Fruit fly (Drosophila melanogaster): ENCODE results near the gene CG18789.
A peak's percentile ranks its signal among the peaks of the same experiment; 100 is the strongest.

Gene CG18789

DNA sequence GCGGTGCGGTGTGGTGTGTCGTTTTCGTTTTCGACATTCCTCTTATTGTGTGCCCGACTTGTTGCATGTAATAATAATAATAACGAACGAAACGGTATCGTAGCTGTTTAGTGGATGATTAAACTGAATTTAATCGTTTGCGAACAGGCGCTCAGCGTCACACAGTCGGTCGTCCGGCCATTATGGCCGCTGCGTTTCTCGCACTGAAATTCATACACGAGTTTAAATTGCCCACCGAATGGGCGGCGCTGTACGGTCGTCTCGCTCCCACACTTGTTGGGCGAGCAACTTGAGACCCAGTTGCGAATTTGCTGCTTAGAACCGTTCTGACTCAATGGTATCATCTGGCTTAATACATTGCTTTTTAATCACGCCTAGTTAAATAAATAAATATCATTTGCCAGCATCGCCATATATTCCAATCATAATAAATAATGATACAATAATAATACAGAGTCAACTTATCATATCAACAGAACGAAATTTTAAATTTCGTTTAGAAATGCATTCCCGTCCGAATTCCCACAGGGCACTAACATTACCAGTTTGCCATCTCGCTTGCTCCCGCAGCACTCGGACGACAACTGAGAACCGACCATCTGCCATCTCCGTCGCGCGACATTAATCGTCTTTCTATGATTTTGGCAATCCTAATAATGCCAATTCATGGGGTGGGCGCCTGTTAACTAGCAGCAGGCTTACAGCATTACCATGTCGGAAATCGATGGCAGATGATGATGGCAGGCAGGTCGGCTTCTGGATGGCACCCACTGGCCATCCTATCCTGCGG, 15.8 kb upstream of the CG18789 start (continued):
- peak; percentile 87 for TF ChIP-seq CG11902 (GFP tag; optimal IDR thresholded peaks at IDR 0.05)
- peak; percentile 84 for TF ChIP-seq cyc (GFP tag; optimal IDR thresholded peaks at IDR 0.05)
- peak; percentile 95 for TF ChIP-seq CG6276 (GFP tag; optimal IDR thresholded peaks at IDR 0.05)
- peak; percentile 91 for TF ChIP-seq CG10631 (GFP tag; optimal IDR thresholded peaks at IDR 0.05)
- peak; percentile 80 for TF ChIP-seq Hr39 (GFP tag; optimal IDR thresholded peaks at IDR 0.05)
- TF ChIP-seq CG11762 (GFP tag; optimal IDR thresholded peaks at IDR 0.05; ENCODE audit: insufficient read depth): peak; percentile 87
- TF ChIP-seq pdm3 (GFP tag; optimal IDR thresholded peaks at IDR 0.05): peak; percentile 89
- TF ChIP-seq CG8632 (GFP tag; optimal IDR thresholded peaks at IDR 0.05): peak; percentile 92
- TF ChIP-seq Ets96B (tag; optimal IDR thresholded peaks at IDR 0.05): peak; percentile 93
- TF ChIP-seq fkh (GFP tag; optimal IDR thresholded peaks at IDR 0.05): peak; percentile 6
- TF ChIP-seq CG10669 (GFP tag; optimal IDR thresholded peaks at IDR 0.05): peak; percentile 93
- peak; percentile 82 for TF ChIP-seq CG1621 (tag; optimal IDR thresholded peaks at IDR 0.05)
- no peak for TF ChIP-seq Eip93F (GFP tag; optimal IDR thresholded peaks at IDR 0.05)
- TF ChIP-seq Eip75B (GFP tag; optimal IDR thresholded peaks at IDR 0.05): peak; percentile 84
- TF ChIP-seq CG31627 (GFP tag; optimal IDR thresholded peaks at IDR 0.05): peak; percentile 88
- peak; percentile 88 for TF ChIP-seq CG8319 (GFP tag; optimal IDR thresholded peaks at IDR 0.05)
- TF ChIP-seq Blimp-1 (GFP tag; optimal IDR thresholded peaks at IDR 0.05): peak; percentile 79
- TF ChIP-seq CG16779 (tag; optimal IDR thresholded peaks at IDR 0.05): peak; percentile 93
- TF ChIP-seq Eip78C (GFP tag): peak; percentile 97

DNA sequence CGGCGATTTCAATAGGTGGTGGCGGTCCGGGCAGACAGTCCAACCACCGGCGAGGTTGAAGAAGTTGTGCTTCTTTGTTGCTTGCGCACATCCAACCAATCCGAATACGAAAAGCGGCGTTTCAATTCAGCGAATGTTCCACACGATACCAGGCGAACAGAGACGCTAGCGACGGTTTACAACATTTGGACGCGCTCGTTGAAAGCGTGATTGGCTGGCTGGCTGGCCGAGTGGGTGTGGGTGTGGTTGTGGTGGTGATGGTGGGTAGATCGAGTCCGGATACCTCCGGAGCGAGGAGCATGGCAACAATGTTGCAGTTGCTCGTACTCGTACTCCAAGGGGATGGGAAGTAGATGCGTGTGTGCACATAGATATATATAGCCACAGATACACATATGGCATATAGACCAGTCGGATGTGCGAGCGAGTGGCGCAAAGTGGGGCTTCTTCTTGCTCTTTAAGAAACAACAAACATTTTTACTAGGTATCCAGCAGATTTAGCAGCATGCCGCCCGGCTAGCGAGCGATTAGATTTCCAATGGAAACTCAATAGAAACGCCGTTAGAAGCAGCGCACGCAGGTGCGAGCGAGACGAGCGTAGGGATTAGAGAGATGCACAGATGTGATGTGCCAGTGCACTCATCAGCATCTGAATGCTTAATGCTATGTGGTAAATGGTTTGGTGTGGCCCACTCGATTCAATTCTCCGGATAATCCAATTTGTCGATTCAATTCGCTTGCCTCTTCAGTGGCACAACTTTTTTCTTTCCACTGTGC, 15.1 kb upstream of the CG18789 start:
- TF ChIP-seq Sox14 (GFP tag; optimal IDR thresholded peaks at IDR 0.05) (peak; percentile 56), CG6854 (GFP tag; optimal IDR thresholded peaks at IDR 0.05) (peak; percentile 67), CG32006 (GFP tag; optimal IDR thresholded peaks at IDR 0.05) (no peak), achi (GFP tag; optimal IDR thresholded peaks at IDR 0.05) (no peak), Eip78C (GFP tag) (peak; percentile 68), CG1621 (tag; optimal IDR thresholded peaks at IDR 0.05) (peak; percentile 88), Ets96B (tag; optimal IDR thresholded peaks at IDR 0.05) (no peak), acj6 (GFP tag; optimal IDR thresholded peaks at IDR 0.05) (no peak), CG11902 (GFP tag; optimal IDR thresholded peaks at IDR 0.05) (no peak), Hr38 (GFP tag; optimal IDR thresholded peaks at IDR 0.05) (no peak), Eip75B (GFP tag; optimal IDR thresholded peaks at IDR 0.05) (peak; percentile 9), fd59A (GFP tag; optimal IDR thresholded peaks at IDR 0.05) (no peak), dsx (GFP tag; optimal IDR thresholded peaks at IDR 0.05; ENCODE audit: poor library complexity, severe bottlenecking) (peak; percentile 100), fkh (GFP tag; optimal IDR thresholded peaks at IDR 0.05) (peak; percentile 58), CG3032 (tag; optimal IDR thresholded peaks at IDR 0.05) (no peak), Lpt (GFP tag; optimal IDR thresholded peaks at IDR 0.05) (peak; percentile 69), net (GFP tag; optimal IDR thresholded peaks at IDR 0.05) (no peak), CG6276 (GFP tag; optimal IDR thresholded peaks at IDR 0.05) (peak; percentile 17), svp (GFP tag) (peak; percentile 91), CG11762 (GFP tag; optimal IDR thresholded peaks at IDR 0.05; ENCODE audit: insufficient read depth) (no peak), cyc (GFP tag; optimal IDR thresholded peaks at IDR 0.05) (no peak), CG9139 (GFP tag; optimal IDR thresholded peaks at IDR 0.05) (peak; percentile 31), CG16779 (tag; optimal IDR thresholded peaks at IDR 0.05) (peak; percentile 16), eg (GFP tag; IDR thresholded peaks at IDR 0.05) (no peak), CG3919 (GFP tag; optimal IDR thresholded peaks at IDR 0.05) (peak; percentile 33), ss (GFP tag; optimal IDR thresholded peaks at IDR 0.05) (peak; percentile 21 to 56)

DNA sequence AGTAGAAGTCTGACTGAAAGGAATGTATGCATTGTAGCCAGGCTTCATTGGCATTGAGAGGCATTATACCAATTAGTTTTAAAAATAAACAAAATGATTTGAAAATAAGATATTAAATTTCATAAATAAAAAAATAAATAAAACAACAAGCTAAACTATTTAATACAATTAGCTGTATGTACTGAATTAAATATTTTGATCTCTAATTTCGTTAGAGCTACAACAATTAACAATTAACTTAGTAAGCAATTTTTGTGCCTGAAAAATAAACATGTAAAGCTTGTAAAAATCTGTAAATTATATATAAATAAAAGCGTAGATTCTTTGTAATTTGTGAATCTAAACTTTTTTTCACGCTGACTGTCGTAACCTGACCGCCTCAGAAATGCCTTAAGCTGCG, 12.6 kb upstream of the CG18789 start, which contains the start of gene Rh5:
Rh5 (plus strand) TSS at position 301 of the 400 bp plus-strand sequence.
- TF ChIP-seq net (GFP tag; optimal IDR thresholded peaks at IDR 0.05) (no peak), CG34406 (GFP tag; optimal IDR thresholded peaks at IDR 0.05) (no peak), Sox102F (GFP tag; optimal IDR thresholded peaks at IDR 0.05) (no peak), dac (GFP tag; optimal IDR thresholded peaks at IDR 0.05) (no peak), CG8632 (GFP tag; optimal IDR thresholded peaks at IDR 0.05) (no peak), CG7368 (GFP tag; optimal IDR thresholded peaks at IDR 0.05) (no peak), CG31627 (GFP tag; optimal IDR thresholded peaks at IDR 0.05) (no peak), Met (GFP tag; optimal IDR thresholded peaks at IDR 0.05) (no peak), CG1621 (tag; optimal IDR thresholded peaks at IDR 0.05) (no peak), CG10631 (GFP tag; optimal IDR thresholded peaks at IDR 0.05) (no peak), Eip78C (GFP tag) (no peak), fkh (GFP tag; optimal IDR thresholded peaks at IDR 0.05) (no peak), Hr38 (GFP tag; optimal IDR thresholded peaks at IDR 0.05) (no peak), CG6808 (GFP tag; optimal IDR thresholded peaks at IDR 0.05) (no peak), CG11762 (GFP tag; optimal IDR thresholded peaks at IDR 0.05; ENCODE audit: insufficient read depth) (no peak), CG16779 (tag; optimal IDR thresholded peaks at IDR 0.05) (no peak), Gug (GFP tag; IDR thresholded peaks at IDR 0.05) (no peak), cyc (GFP tag; optimal IDR thresholded peaks at IDR 0.05) (no peak)

Data from whole organism, prepupa.